Worm (Caenorhabditis elegans) whole organism, dauer: ENCODE data around the gene srsx-30.

ENCODE experiments used
- unc-62 ChIP-seq: sonication (generic microtip); optimal IDR thresholded peaks from 2 replicates; lab custom pipeline; 2017; ENCODE audit warnings: missing biosample characterization, missing genetic modification reagents, missing genetic modification characterization

srsx-30 gene

ce11 chrV:10158528-10158927, at the start of gene srsx-30:
TSS of gene srsx-30 (plus strand) at chrV:10158828.
- no peak for TF ChIP-seq unc-62 (GFP tag; lab: Kevin White, UChicago)

- TF ChIP-seq unc-62 (GFP tag; lab: Kevin White, UChicago) = no peak
Observed at ce11 chrV:10111129-10111528, 47.5 kb upstream of the srsx-30 start.

ce11 chrV:10112187-10112586, 46.4 kb upstream of the srsx-30 start, which contains the start of gene C08B6.3:
TSS of gene C08B6.3 (minus strand) at chrV:10112287.
- TF ChIP-seq unc-62 (GFP tag; lab: Kevin White, UChicago) = no peak

- TF ChIP-seq unc-62 (GFP tag; lab: Kevin White, UChicago) = no peak
Observed at ce11 chrV:10114329-10114728, 44.3 kb upstream of the srsx-30 start, which contains the start of gene cht-5. TSS of gene cht-5 (plus strand) at chrV:10114629.

- no peak for TF ChIP-seq unc-62 (GFP tag; lab: Kevin White, UChicago)
Observed at ce11 chrV:10117465-10117864, 41.2 kb upstream of the srsx-30 start, which contains the start of gene C08B6.5. TSS of gene C08B6.5 (plus strand) at chrV:10117765.

- TF ChIP-seq unc-62 (GFP tag; lab: Kevin White, UChicago) = no peak
Observed at ce11 chrV:10120898-10121297, 37.7 kb upstream of the srsx-30 start, which contains the start of gene srxa-18. TSS of gene srxa-18 (minus strand) at chrV:10120997.

ce11 chrV:10122670-10123069, 36.0 kb upstream of the srsx-30 start, which contains the start of gene srxa-19:
TSS of gene srxa-19 (minus strand) at chrV:10122770.
- no peak for TF ChIP-seq unc-62 (GFP tag; lab: Kevin White, UChicago)

ce11 chrV:10123324-10123723, 35.3 kb upstream of the srsx-30 start, which contains the start of gene C08B6.6:
TSS of gene C08B6.6 (plus strand) at chrV:10123624.
- no peak for TF ChIP-seq unc-62 (GFP tag; lab: Kevin White, UChicago)

ce11 chrV:10124799-10125548, 33.7 kb upstream of the srsx-30 start, which contains the start of gene C08B6.10:
TSS of gene C08B6.10 (plus strand) at chrV:10125498.
- no peak for TF ChIP-seq unc-62 (GFP tag; lab: Kevin White, UChicago)

- no peak for TF ChIP-seq unc-62 (GFP tag; lab: Kevin White, UChicago)
Observed at ce11 chrV:10130195-10130594, 28.4 kb upstream of the srsx-30 start, which contains the start of gene aos-1. TSS of gene aos-1 (minus strand) at chrV:10130295.

- TF ChIP-seq unc-62 (GFP tag; lab: Kevin White, UChicago) = no peak
Observed at ce11 chrV:10133277-10133676, 25.4 kb upstream of the srsx-30 start.

ce11 chrV:10134077-10134693, 24.4 kb upstream of the srsx-30 start, which contains the start of the genes C08B6.18, wdr-20 and C08B6.8:
TSS of gene C08B6.18 (minus strand) at chrV:10134127.
TSS of gene wdr-20 (minus strand) at chrV:10134158.
TSS of gene C08B6.8 (plus strand) at chrV:10134643.
- TF ChIP-seq unc-62 (GFP tag; lab: Kevin White, UChicago) = no peak

ce11 chrV:10145653-10146052, 13.0 kb upstream of the srsx-30 start, which contains the start of gene C51E3.9:
TSS of gene C51E3.9 (plus strand) at chrV:10145953.
- TF ChIP-seq unc-62 (GFP tag; lab: Kevin White, UChicago) = no peak

- TF ChIP-seq unc-62 (GFP tag; lab: Kevin White, UChicago) = no peak
Observed at ce11 chrV:10146787-10147186, 11.8 kb upstream of the srsx-30 start.

- no peak for TF ChIP-seq unc-62 (GFP tag; lab: Kevin White, UChicago)
Observed at ce11 chrV:10148352-10148751, 10.3 kb upstream of the srsx-30 start, which contains the start of gene srsx-26. TSS of gene srsx-26 (plus strand) at chrV:10148652.

- TF ChIP-seq unc-62 (GFP tag; lab: Kevin White, UChicago) = no peak
Observed at ce11 chrV:10149728-10150127, 8.9 kb upstream of the srsx-30 start, which contains the start of gene srsx-27. TSS of gene srsx-27 (plus strand) at chrV:10150028.
